Worm (Caenorhabditis elegans) whole organism, young adult: ENCODE measurements around the gene Y54G2A.10.
A peak's percentile ranks its signal among the peaks of the same experiment; 100 is the strongest.

Source experiments
- B0019.2 ChIP-seq: fragments of 200-800 bp; sonication (Bioruptor generic); conservative IDR thresholded peaks from 2 replicates; pipeline ENCODE4 v1.3.6; 2022; ENCODE audit warnings: missing genetic modification reagents, missing genetic modification characterization, missing compliant biosample characterization
- B0336.3 ChIP-seq: fragments of 200-800 bp; sonication (Bioruptor generic); IDR thresholded peaks from 2 replicates; pipeline ENCODE4 v1.3.6; 2022; ENCODE audit warnings: missing genetic modification characterization, missing compliant biosample characterization
- C06A6.2 ChIP-seq: fragments of 200-800 bp; sonication (Bioruptor generic); conservative IDR thresholded peaks from 2 replicates; pipeline ENCODE4 v1.3.6; 2022; ENCODE audit warnings: missing genetic modification characterization, missing compliant biosample characterization
- F10E7.11 ChIP-seq: sonication (generic microtip); optimal IDR thresholded peaks from 2 replicates; lab custom pipeline; 2017; ENCODE audit warnings: mild to moderate bottlenecking, missing genetic modification characterization, moderate library complexity, missing compliant biosample characterization
- F23B12.7 ChIP-seq: sonication (generic microtip); optimal IDR thresholded peaks from 2 replicates; lab custom pipeline; 2017; ENCODE audit warnings: missing genetic modification characterization, mild to moderate bottlenecking, missing compliant biosample characterization, antibody characterized with exemption, moderate library complexity; ENCODE audit not compliant: insufficient read depth
- F37B4.10 ChIP-seq: fragments of 200-800 bp; sonication (Bioruptor generic); IDR thresholded peaks from 2 replicates; pipeline ENCODE4 v1.3.6; 2022; ENCODE audit warnings: missing genetic modification characterization, missing compliant biosample characterization
- T26A5.8 ChIP-seq: sonication (generic microtip); optimal IDR thresholded peaks from 2 replicates; lab custom pipeline; 2016; ENCODE audit warnings: missing genetic modification characterization, missing compliant biosample characterization
- Y53G8AR.9 ChIP-seq: fragments of 200-800 bp; sonication (Bioruptor generic); conservative IDR thresholded peaks from 2 replicates; pipeline ENCODE4 v1.3.6; 2022; ENCODE audit warnings: missing genetic modification reagents, missing genetic modification characterization, missing compliant biosample characterization
- aptf-2 ChIP-seq: fragments of 200-800 bp; sonication (Bioruptor generic); conservative IDR thresholded peaks from 2 replicates; pipeline ENCODE4 v1.3.6; 2022; ENCODE audit warnings: missing genetic modification reagents, missing genetic modification characterization, missing compliant biosample characterization
- athp-1 ChIP-seq: sonication (generic microtip); optimal IDR thresholded peaks from 2 replicates; lab custom pipeline; 2017; ENCODE audit warnings: mild to moderate bottlenecking, missing genetic modification characterization, missing compliant biosample characterization
- attf-5 ChIP-seq: fragments of 200-800 bp; sonication (Bioruptor generic); optimal IDR thresholded peaks from 2 replicates; lab custom pipeline; 2018; ENCODE audit warnings: mild to moderate bottlenecking, missing genetic modification characterization, missing compliant biosample characterization
- cebp-2 ChIP-seq: fragments of 200-800 bp; sonication (Bioruptor generic); IDR thresholded peaks from 2 replicates; pipeline ENCODE4 v1.3.6; 2022; ENCODE audit warnings: missing genetic modification characterization, missing compliant biosample characterization
- ekl-4 ChIP-seq: fragments of 200-800 bp; sonication (Bioruptor generic); IDR thresholded peaks from 2 replicates; pipeline ENCODE4 v1.3.6; 2022; ENCODE audit warnings: missing genetic modification reagents, missing genetic modification characterization, missing compliant biosample characterization
- hmg-1.2 ChIP-seq: fragments of 200-800 bp; sonication (Bioruptor generic); IDR thresholded peaks from 2 replicates; pipeline ENCODE4 v1.3.6; 2022; ENCODE audit warnings: missing genetic modification reagents, missing genetic modification characterization, missing compliant biosample characterization
- hmg-20 ChIP-seq: fragments of 200-800 bp; sonication (Bioruptor generic); IDR thresholded peaks from 2 replicates; pipeline ENCODE4 v1.3.6; 2022; ENCODE audit warnings: missing genetic modification reagents, missing genetic modification characterization, missing compliant biosample characterization
- lag-1 ChIP-seq: fragments of 200-800 bp; sonication (Bioruptor generic); IDR thresholded peaks from 2 replicates; pipeline ENCODE4 v1.3.6; 2022; ENCODE audit warnings: missing genetic modification reagents, missing genetic modification characterization, missing compliant biosample characterization
- lin-35 ChIP-seq, 3 experiments: fragments of 150-350 bp in 2 of 3; sonication (generic microtip) in 1 of 3; optimal IDR thresholded peaks; 2 replicates each; lab custom pipeline; 2014 to 2018; ENCODE audit warnings: missing biosample characterization in 3 of 3, missing genetic modification characterization in 3 of 3, missing genetic modification reagents in 3 of 3
- lir-1 ChIP-seq: fragments of 200-800 bp; sonication (Bioruptor generic); conservative IDR thresholded peaks from 2 replicates; pipeline ENCODE4 v1.3.6; 2022; ENCODE audit warnings: missing genetic modification reagents, missing genetic modification characterization, missing compliant biosample characterization
- madf-10 ChIP-seq: sonication (generic microtip); optimal IDR thresholded peaks from 2 replicates; lab custom pipeline; 2016; ENCODE audit warnings: mild to moderate bottlenecking, missing genetic modification characterization, missing compliant biosample characterization
- madf-6 ChIP-seq: fragments of 200-800 bp; sonication (Bioruptor generic); IDR thresholded peaks from 2 replicates; pipeline ENCODE4 v1.3.6; 2022; ENCODE audit warnings: missing genetic modification reagents, missing genetic modification characterization, missing compliant biosample characterization
- nfyb-1 ChIP-seq: fragments of 200-800 bp; sonication (Bioruptor generic); IDR thresholded peaks from 2 replicates; pipeline ENCODE4 v1.3.6; 2022; ENCODE audit warnings: missing genetic modification reagents, missing genetic modification characterization, missing compliant biosample characterization
- nhr-120 ChIP-seq: fragments of 200-800 bp; sonication (Bioruptor generic); IDR thresholded peaks from 2 replicates; pipeline ENCODE4 v1.3.6; 2022; ENCODE audit warnings: missing genetic modification characterization, missing compliant biosample characterization
- nhr-27 ChIP-seq: fragments of 200-800 bp; sonication (Bioruptor generic); optimal IDR thresholded peaks from 2 replicates; lab custom pipeline; 2018; ENCODE audit warnings: mild to moderate bottlenecking, missing genetic modification characterization, moderate library complexity, missing compliant biosample characterization
- nhr-80 ChIP-seq: sonication (generic microtip); optimal IDR thresholded peaks from 2 replicates; lab custom pipeline; 2016; ENCODE audit warnings: missing genetic modification characterization, missing compliant biosample characterization
- nhr-90 ChIP-seq: sonication (generic microtip); optimal IDR thresholded peaks from 2 replicates; lab custom pipeline; 2016; ENCODE audit warnings: missing genotype, mild to moderate bottlenecking, missing genetic modification characterization, missing compliant biosample characterization
- snpc-1.3 ChIP-seq: sonication (generic microtip); optimal IDR thresholded peaks from 2 replicates; lab custom pipeline; 2017; ENCODE audit warnings: missing genetic modification characterization, mild to moderate bottlenecking, missing compliant biosample characterization, antibody characterized with exemption, moderate library complexity, missing genotype, missing genetic modification reagents; ENCODE audit not compliant: insufficient read depth
- snpc-4 ChIP-seq, 5 experiments: fragments of 150-350 bp in 1 of 5; sonication (generic microtip) in 4 of 5; optimal IDR thresholded peaks; 2 replicates each; lab custom pipeline; 2014 to 2018; ENCODE audit warnings: missing genetic modification characterization in 5 of 5, missing biosample characterization in 3 of 5, antibody characterized with exemption in 2 of 5, mild to moderate bottlenecking in 2 of 5, missing compliant biosample characterization in 2 of 5, missing genotype in 2 of 5, moderate library complexity in 2 of 5, missing genetic modification reagents in 1 of 5
- somi-1 ChIP-seq: fragments of 200-800 bp; sonication (Bioruptor generic); optimal IDR thresholded peaks from 2 replicates; lab custom pipeline; 2018; ENCODE audit warnings: mild to moderate bottlenecking, missing genetic modification characterization, missing compliant biosample characterization
- sptf-2 ChIP-seq: fragments of 200-800 bp; sonication (Bioruptor generic); optimal IDR thresholded peaks from 2 replicates; lab custom pipeline; 2018; ENCODE audit warnings: mild to moderate bottlenecking, missing genetic modification characterization, missing compliant biosample characterization
- tbx-9 ChIP-seq: sonication (generic microtip); optimal IDR thresholded peaks from 2 replicates; lab custom pipeline; 2016; ENCODE audit warnings: borderline replicate concordance, missing genetic modification characterization, inconsistent platforms, missing compliant biosample characterization
- tlf-1 ChIP-seq: fragments of 200-800 bp; sonication (Bioruptor generic); optimal IDR thresholded peaks from 2 replicates; lab custom pipeline; 2018; ENCODE audit warnings: mild to moderate bottlenecking, missing genetic modification characterization, missing compliant biosample characterization
- unc-130 ChIP-seq: sonication (generic microtip); optimal IDR thresholded peaks from 2 replicates; lab custom pipeline; 2016; ENCODE audit warnings: missing genetic modification reagents, missing genetic modification characterization, missing compliant biosample characterization
- zfh-2 ChIP-seq: fragments of 200-800 bp; sonication (Bioruptor generic); conservative IDR thresholded peaks from 2 replicates; pipeline ENCODE4 v1.3.6; 2022; ENCODE audit warnings: missing genetic modification reagents, missing genetic modification characterization, missing compliant biosample characterization
- zim-3 ChIP-seq: sonication (generic microtip); optimal IDR thresholded peaks from 2 replicates; lab custom pipeline; 2017; ENCODE audit warnings: mild to moderate bottlenecking, missing genetic modification characterization, moderate library complexity, missing compliant biosample characterization
- ztf-22 ChIP-seq: fragments of 200-800 bp; sonication (Bioruptor generic); optimal IDR thresholded peaks from 2 replicates; lab custom pipeline; 2018; ENCODE audit warnings: mild to moderate bottlenecking, missing genetic modification characterization, moderate library complexity, missing compliant biosample characterization
- ztf-28 ChIP-seq: fragments of 200-800 bp; sonication (Bioruptor generic); IDR thresholded peaks from 2 replicates; pipeline ENCODE4 v1.3.6; 2022; ENCODE audit warnings: missing genetic modification reagents, missing genetic modification characterization, missing compliant biosample characterization

Y54G2A.10 gene

DNA sequence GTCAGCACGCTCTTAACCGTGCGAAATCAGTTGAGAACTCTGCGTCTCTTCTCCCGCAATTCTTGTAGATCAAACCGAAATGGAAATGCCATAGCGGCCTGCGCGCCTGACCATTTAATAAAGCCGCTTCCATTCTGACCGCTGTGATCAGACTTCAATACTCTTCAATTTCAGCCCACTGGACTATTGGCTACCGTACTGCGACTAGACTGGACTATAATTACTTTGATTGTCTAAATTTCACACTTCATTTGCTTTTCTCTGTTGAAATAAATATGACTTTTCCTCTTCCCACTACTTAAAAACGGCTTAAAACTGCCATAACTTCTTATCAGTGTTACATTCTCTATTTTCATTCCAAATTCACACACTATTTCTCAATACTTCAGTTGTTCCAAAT, 38.8 kb downstream of the Y54G2A.10 start, which contains the start of gene Y54G2A.7:
Gene Y54G2A.7 (plus strand): TSS at position 301 of the 400 bp plus-strand sequence.
- no peak for TF ChIP-seq lir-1
- no peak for TF ChIP-seq F37B4.10
- TF ChIP-seq unc-130 (GFP tag; lab: Kevin White, UChicago) = no peak
- TF ChIP-seq lin-35 (GFP tag; optimal IDR thresholded peaks at IDR 0.05; lab: Kevin White, UChicago) = no peak
- TF ChIP-seq nhr-80 = peak; percentile 13
- TF ChIP-seq T26A5.8 = no peak
- no peak for TF ChIP-seq tbx-9 (tag; lab: Kevin White, UChicago)
- TF ChIP-seq C06A6.2 = no peak

DNA sequence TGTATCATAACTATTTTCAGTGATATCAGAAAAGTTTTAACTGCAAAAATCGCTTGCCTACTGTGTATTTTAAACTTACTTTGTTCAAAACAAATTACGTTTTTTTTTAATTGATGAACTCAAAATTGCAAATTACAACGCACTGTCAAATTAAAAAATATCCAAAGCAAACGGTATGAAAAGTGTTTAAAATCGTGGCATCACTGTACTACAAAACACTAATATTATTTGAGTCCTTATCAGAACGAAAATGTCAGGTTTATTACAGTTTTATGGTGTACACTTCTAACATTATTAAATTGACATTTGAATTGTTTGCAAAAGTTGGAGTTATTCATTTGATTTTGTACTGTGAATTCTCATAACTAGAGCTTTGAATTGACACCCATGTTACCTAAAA, 41.8 kb downstream of the Y54G2A.10 start, which contains the start of gene clec-83:
Gene clec-83 (minus strand): TSS at position 213 of the 400 bp plus-strand sequence.
- no peak for TF ChIP-seq lag-1 (GFP tag; lab: Robert Waterston, UW)
- no peak for TF ChIP-seq ztf-28 (GFP tag; lab: Robert Waterston, UW)
- peak; percentile 62 for TF ChIP-seq nhr-80
- no peak for TF ChIP-seq F10E7.11 (tag; lab: Kevin White, UChicago)

DNA sequence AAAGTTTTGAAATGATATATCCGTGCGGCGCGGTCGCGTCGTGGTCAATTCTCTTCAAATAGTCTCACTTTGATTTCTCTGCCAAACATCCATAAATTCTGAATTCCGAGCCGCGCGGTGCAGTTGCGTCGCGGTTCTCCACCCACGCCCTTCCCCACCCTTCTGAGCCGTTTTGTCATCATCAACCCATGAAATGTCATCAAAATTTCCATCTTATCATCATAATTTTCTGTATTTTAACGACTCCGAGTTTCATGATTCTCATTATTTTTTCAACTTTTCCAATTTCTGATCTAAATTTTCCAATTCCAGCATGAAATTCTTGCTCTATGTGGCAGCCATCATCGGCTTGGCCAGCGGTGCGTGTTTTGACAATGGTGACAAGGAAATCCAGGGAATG, 42.7 kb downstream of the Y54G2A.10 start, which contains the start of gene clec-84:
Gene clec-84 (plus strand): TSS at position 301 of the 400 bp plus-strand sequence.
- TF ChIP-seq nhr-90 (tag; lab: Kevin White, UChicago) = no peak
- TF ChIP-seq sptf-2 (GFP tag; lab: Kevin White, UChicago) = no peak
- TF ChIP-seq Y53G8AR.9 = no peak
- TF ChIP-seq somi-1 (GFP tag; lab: Kevin White, UChicago) = no peak
- no peak for TF ChIP-seq ztf-22 (GFP tag; lab: Kevin White, UChicago)
- TF ChIP-seq F23B12.7 (tag; lab: Kevin White, UChicago) = no peak
- no peak for TF ChIP-seq nfyb-1 (GFP tag; lab: Robert Waterston, UW)
- no peak for TF ChIP-seq snpc-4 (GFP tag; optimal IDR thresholded peaks at IDR 0.05; lab: Kevin White, UChicago)
- TF ChIP-seq snpc-4 (tag; optimal IDR thresholded peaks at IDR 0.05; lab: Kevin White, UChicago) = no peak
- no peak for TF ChIP-seq ekl-4 (GFP tag; lab: Robert Waterston, UW)
- no peak for TF ChIP-seq B0019.2
- TF ChIP-seq nhr-120 (GFP tag; lab: Robert Waterston, UW) = no peak
- TF ChIP-seq zfh-2 (GFP tag; lab: Robert Waterston, UW) = no peak

DNA sequence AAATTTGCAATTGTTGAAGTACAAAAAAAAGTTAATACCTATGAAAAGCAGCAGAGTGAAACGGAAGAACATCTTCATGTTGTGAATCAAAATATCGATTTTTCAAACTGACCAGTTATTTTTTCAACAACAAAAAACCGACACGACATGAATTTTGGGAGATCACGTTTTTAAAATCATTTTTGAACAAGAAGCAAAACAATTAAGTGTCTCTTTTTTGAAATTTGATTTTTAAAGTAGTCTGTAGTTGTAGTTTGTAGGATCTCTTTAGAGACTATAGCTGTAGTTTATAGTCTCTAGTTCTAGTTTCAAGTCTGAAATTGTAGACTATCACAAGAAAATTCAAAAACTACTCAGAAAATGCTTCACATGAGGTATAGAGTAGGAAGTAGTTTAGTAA, 44.4 kb downstream of the Y54G2A.10 start, which contains the start of gene Y54G2A.15:
Gene Y54G2A.15 (minus strand): TSS at position 101 of the 400 bp plus-strand sequence.
- TF ChIP-seq athp-1 (no peak), ztf-28 (GFP tag; lab: Robert Waterston, UW) (no peak), cebp-2 (GFP tag; lab: Robert Waterston, UW) (no peak), hmg-20 (no peak), lin-35 (GFP tag; optimal IDR thresholded peaks at IDR 0.05; lab: Kevin White, UChicago) (no peak), B0336.3 (no peak), madf-6 (GFP tag; lab: Robert Waterston, UW) (no peak), madf-10 (no peak), nhr-120 (GFP tag; lab: Robert Waterston, UW) (no peak), nhr-27 (tag; lab: Kevin White, UChicago) (no peak), aptf-2 (GFP tag; lab: Robert Waterston, UW) (no peak), tlf-1 (GFP tag; lab: Kevin White, UChicago) (no peak)
- TF ChIP-seq, all 124 proteins: peak for 0

DNA sequence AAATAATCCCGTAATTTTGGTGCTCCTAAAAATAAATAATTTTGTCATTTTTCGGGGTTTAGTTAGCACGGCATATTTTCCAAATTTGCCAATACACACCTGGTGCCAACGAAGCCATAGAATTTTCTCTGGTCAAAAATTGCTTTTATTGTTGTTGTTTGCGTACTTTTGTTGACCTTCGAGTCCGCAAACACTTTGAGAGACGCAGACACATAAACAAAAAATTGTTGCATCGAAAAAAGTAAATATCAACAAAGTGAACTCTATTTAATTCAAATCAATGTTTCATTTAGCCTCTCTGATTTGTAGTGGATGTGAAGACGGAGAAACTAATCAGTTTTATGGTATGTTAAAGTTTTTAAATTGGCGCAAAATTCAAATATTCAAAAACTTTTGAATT, 46.8 kb downstream of the Y54G2A.10 start, which contains the start of gene Y54G2A.40:
Gene Y54G2A.40 (plus strand): TSS at position 213 of the 400 bp plus-strand sequence.
- peak; percentile 55 for TF ChIP-seq attf-5 (GFP tag; lab: Kevin White, UChicago)
- TF ChIP-seq nhr-80 = peak; percentile 6
- TF ChIP-seq hmg-1.2 (GFP tag; lab: Robert Waterston, UW) = peak; percentile 58
- TF ChIP-seq snpc-1.3 = no peak
- no peak for TF ChIP-seq zim-3 (tag; lab: Kevin White, UChicago)
- TF ChIP-seq, all 124 proteins: peak for 3
